Fruit fly (Drosophila melanogaster) whole organism, wandering third instar larva: ENCODE measurements around the gene CG13894.
A peak's percentile ranks its signal among the peaks of the same experiment; 100 is the strongest.

ENCODE experiments used
- Abd-B ChIP-seq: fragments of >200 bp; optimal IDR thresholded peaks from 2 replicates; lab custom pipeline; 2017; ENCODE audit warnings: missing biosample characterization, missing genetic modification characterization
- CG32264 ChIP-seq: fragments of 200-800 bp; sonication (Bioruptor generic); optimal IDR thresholded peaks from 2 replicates; lab custom pipeline; 2016; ENCODE audit warnings: missing biosample characterization, missing genetic modification characterization
- Dfd ChIP-seq: fragments of >200 bp; optimal IDR thresholded peaks from 2 replicates; lab custom pipeline; 2017; ENCODE audit warnings: missing biosample characterization, missing genetic modification characterization
- Hnf4 ChIP-seq: fragments of 200-800 bp; sonication (Bioruptor generic); optimal IDR thresholded peaks from 2 replicates; lab custom pipeline; 2016; ENCODE audit warnings: missing biosample characterization, mild to moderate bottlenecking, missing genetic modification characterization
- Hr83 ChIP-seq: fragments of 200-300 bp; sonication (Bioruptor generic); optimal IDR thresholded peaks from 2 replicates; lab custom pipeline; 2016; ENCODE audit warnings: missing biosample characterization, mild to moderate bottlenecking, missing genetic modification characterization, moderate library complexity; ENCODE audit not compliant: poor library complexity, severe bottlenecking
- Sp1 ChIP-seq: fragments of 200-800 bp; sonication (Bioruptor generic); optimal IDR thresholded peaks from 3 replicates; lab custom pipeline; 2019; ENCODE audit warnings: missing biosample characterization, mild to moderate bottlenecking, missing genetic modification characterization, moderate library complexity
- Vsx2 ChIP-seq: fragments of 200-300, 225-300 bp; sonication (Bioruptor generic); optimal IDR thresholded peaks from 2 replicates; lab custom pipeline; 2018; ENCODE audit warnings: missing biosample characterization, missing genetic modification characterization; ENCODE audit not compliant: partially characterized antibody
- dsf ChIP-seq: sonication (Bioruptor generic); optimal IDR thresholded peaks from 2 replicates; lab custom pipeline; 2016; ENCODE audit warnings: missing biosample characterization, missing genetic modification characterization, borderline replicate concordance
- pan ChIP-seq: fragments of >200 bp; optimal IDR thresholded peaks from 2 replicates; lab custom pipeline; 2017
- rgr ChIP-seq: fragments of 200-800 bp; sonication (Bioruptor generic); optimal IDR thresholded peaks from 3 replicates; lab custom pipeline; 2016; ENCODE audit warnings: missing biosample characterization, mild to moderate bottlenecking, missing genetic modification characterization

dm6 chr3L:700160-700917 lies 1.4 kb upstream of the CG13894 start:
- TF ChIP-seq Hnf4: no peak
- no peak for TF ChIP-seq Hr83 (GFP tag; lab: Kevin White, UChicago)
- no peak for TF ChIP-seq Abd-B
- no peak for TF ChIP-seq CG32264 (GFP tag; lab: Kevin White, UChicago)
- no peak for TF ChIP-seq pan (lab: Kevin White, UChicago)
- no peak for TF ChIP-seq dsf (GFP tag; lab: Kevin White, UChicago)
- TF ChIP-seq Vsx2: no peak
- no peak for TF ChIP-seq Dfd
- TF ChIP-seq rgr (GFP tag; lab: Kevin White, UChicago): peak; percentile 12
- no peak for TF ChIP-seq Sp1
